Worm (Caenorhabditis elegans): ENCODE measurements around the gene C01G12.9.

Gene C01G12.9

ce11 chrII:14569322-14569721, 9.5 kb upstream of the C01G12.9 start (continued):
- TF ChIP-seq mel-28 (tag; optimal IDR thresholded peaks at IDR 0.05; ENCODE audit: borderline replicate concordance) (no peak), rec-8 (tag; optimal IDR thresholded peaks at IDR 0.05) (no peak), K12H6.12 (tag; optimal IDR thresholded peaks at IDR 0.05) (peak; percentile 1), aptf-2 (GFP tag; conservative IDR thresholded peaks at IDR 0.05) (no peak), hmg-1.2 (GFP tag; IDR thresholded peaks at IDR 0.05) (peak; percentile 98), Y53G8AR.9 (GFP tag; conservative IDR thresholded peaks at IDR 0.05) (no peak), nhr-80 (tag; optimal IDR thresholded peaks at IDR 0.05) (no peak), rcor-1 (GFP tag; IDR thresholded peaks at IDR 0.05) (no peak), zfh-2 (GFP tag; conservative IDR thresholded peaks at IDR 0.05) (peak; percentile 91), C06A6.2 (GFP tag; conservative IDR thresholded peaks at IDR 0.05) (no peak)

- TF ChIP-seq lsy-27 (tag; optimal IDR thresholded peaks at IDR 0.05; ENCODE audit: borderline replicate concordance, insufficient read depth) (no peak), Y56A3A.18 (GFP tag; IDR thresholded peaks at IDR 0.05) (no peak), nhr-80 (tag; optimal IDR thresholded peaks at IDR 0.05) (no peak), mxl-1 (tag; optimal IDR thresholded peaks at IDR 0.05) (no peak), hmg-20 (GFP tag; IDR thresholded peaks at IDR 0.05) (no peak), let-526 (GFP tag; IDR thresholded peaks at IDR 0.05) (no peak), Y53G8AR.9 (GFP tag; conservative IDR thresholded peaks at IDR 0.05) (no peak), rcor-1 (GFP tag; IDR thresholded peaks at IDR 0.05) (no peak), C06A6.2 (GFP tag; conservative IDR thresholded peaks at IDR 0.05) (no peak), lin-40 (tag; optimal IDR thresholded peaks at IDR 0.05) (no peak), B0336.3 (GFP tag; IDR thresholded peaks at IDR 0.05) (no peak), hlh-12 (tag; optimal IDR thresholded peaks at IDR 0.05) (no peak), ztf-3 (GFP tag; optimal IDR thresholded peaks at IDR 0.05) (no peak), attf-5 (GFP tag; optimal IDR thresholded peaks at IDR 0.05) (no peak), him-1 (tag; optimal IDR thresholded peaks at IDR 0.05) (no peak), unc-62 (GFP tag; optimal IDR thresholded peaks at IDR 0.05) (no peak), madf-3 (GFP tag; IDR thresholded peaks at IDR 0.05) (no peak)
Measured at ce11 chrII:14570541-14571160, 8.2 kb upstream of the C01G12.9 start.

- TF ChIP-seq B0035.1 (tag; optimal IDR thresholded peaks at IDR 0.05) (no peak), C17E4.6 (GFP tag; IDR thresholded peaks at IDR 0.05) (no peak), hsf-1 (GFP tag; IDR thresholded peaks at IDR 0.05) (no peak), ekl-4 (GFP tag; IDR thresholded peaks at IDR 0.05) (no peak), B0336.3 (GFP tag; IDR thresholded peaks at IDR 0.05) (no peak), Y79H2A.3 (GFP tag; conservative IDR thresholded peaks at IDR 0.05) (no peak), tbx-9 (tag; optimal IDR thresholded peaks at IDR 0.05; ENCODE audit: borderline replicate concordance) (no peak), ets-4 (GFP tag; optimal IDR thresholded peaks at IDR 0.05) (no peak)
Measured at ce11 chrII:14573315-14573714, 5.5 kb upstream of the C01G12.9 start, which contains the start of gene madf-5. TSS of gene madf-5 (plus strand) at chrII:14573615.

- TF ChIP-seq efl-1 (GFP tag; optimal IDR thresholded peaks at IDR 0.05) (no peak), attf-6 (GFP tag; IDR thresholded peaks at IDR 0.05) (no peak), zfh-2 (GFP tag; conservative IDR thresholded peaks at IDR 0.05) (peak; percentile 79), nfyb-1 (GFP tag; IDR thresholded peaks at IDR 0.05) (0 out of 2 replicates have a peak, but pooled peaks have one; percentile 14), dox-1 (GFP tag; IDR thresholded peaks at IDR 0.05) (no peak)
Measured at ce11 chrII:14574790-14575189, 4.0 kb upstream of the C01G12.9 start.
